Fruit fly (Drosophila melanogaster) S2 (cell line): ENCODE results near the gene Ctns.

Source experiments
- CG8478 ChIP-seq: fragments of >200 bp; optimal IDR thresholded peaks from 2 replicates; lab custom pipeline; 2018
- CTCF ChIP-seq, 2 experiments: fragments of >200 bp; optimal IDR thresholded peaks; 2 replicates each; lab custom pipeline; 2018

- TF ChIP-seq CG8478 (lab: Kevin White, UChicago) (no peak), CTCF (optimal IDR thresholded peaks at IDR 0.05; lab: Kevin White, UChicago) (no peak)
Observed at dm6 chr3R:23061209-23061608, 2.5 kb upstream of the Ctns start, which contains the start of the genes sav and Ublcp1.
